Worm (Caenorhabditis elegans) whole organism, L3 larva: Measurements from ENCODE around the gene clx-1.

Experiments
- fkh-10 ChIP-seq: sonication (generic microtip); optimal IDR thresholded peaks from 2 replicates; lab custom pipeline; 2017; ENCODE audit warnings: missing biosample characterization, missing genetic modification reagents, missing genetic modification characterization
- mdl-1 ChIP-seq: fragments of 150-350 bp; optimal IDR thresholded peaks from 2 replicates; lab custom pipeline; 2014; ENCODE audit warnings: missing biosample characterization, missing genetic modification characterization
- nhr-237 ChIP-seq: fragments of 150-350 bp; optimal IDR thresholded peaks from 2 replicates; lab custom pipeline; 2014; ENCODE audit warnings: missing biosample characterization, missing genetic modification characterization
- tbx-2 ChIP-seq: sonication (generic microtip); optimal IDR thresholded peaks from 2 replicates; lab custom pipeline; 2016; ENCODE audit warnings: mild to moderate bottlenecking, missing genetic modification characterization, missing compliant biosample characterization
- ztf-11 ChIP-seq: fragments of 150-350 bp; optimal IDR thresholded peaks from 2 replicates; lab custom pipeline; 2014; ENCODE audit warnings: missing biosample characterization, missing genetic modification characterization

DNA sequence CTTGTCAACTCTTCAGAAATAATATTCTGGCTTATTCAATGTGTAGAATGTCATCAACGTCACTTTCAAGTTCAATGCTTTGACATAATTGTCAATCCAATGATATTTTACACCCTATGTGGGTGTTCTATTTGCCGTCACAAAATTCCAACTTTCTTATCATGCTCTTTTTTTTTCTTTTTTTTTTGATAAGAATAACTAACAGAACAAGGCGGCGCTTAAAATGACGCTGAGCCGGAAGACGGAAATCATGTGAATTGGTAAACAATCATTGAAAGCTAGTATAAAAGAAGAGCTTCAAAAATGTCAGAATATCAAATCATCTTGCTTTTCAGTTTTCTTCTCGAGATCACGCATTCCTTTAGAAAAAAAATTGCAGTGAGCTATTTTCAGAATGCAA, 8.1 kb upstream of the clx-1 start, which contains the start of gene C50F7.5:
- TF ChIP-seq nhr-237 (tag; lab: Kevin White, UChicago) = no peak
- no peak for TF ChIP-seq fkh-10 (GFP tag; lab: Kevin White, UChicago)
- no peak for TF ChIP-seq tbx-2 (tag; lab: Kevin White, UChicago)
- no peak for TF ChIP-seq ztf-11 (tag; lab: Kevin White, UChicago)
- TF ChIP-seq mdl-1 (tag; lab: Kevin White, UChicago) = no peak
